Fruit fly (Drosophila melanogaster) whole organism: ENCODE data around the gene Dref.

Experiments used
- CG8478 ChIP-seq: fragments of >200 bp; optimal IDR thresholded peaks from 2 replicates; lab custom pipeline; 2018; ENCODE audit warnings: inconsistent platforms
- Dll ChIP-seq: fragments of >200 bp; optimal IDR thresholded peaks from 2 replicates; lab custom pipeline; 2017
- pan ChIP-seq: fragments of >200 bp; optimal IDR thresholded peaks from 2 replicates; lab custom pipeline; 2017
- psq ChIP-seq: fragments of >200 bp; optimal IDR thresholded peaks from 2 replicates; lab custom pipeline; 2017
- usp ChIP-seq: fragments of >200 bp; optimal IDR thresholded peaks from 2 replicates; lab custom pipeline; 2017; ENCODE audit warnings: missing biosample characterization, missing genetic modification characterization, mixed read lengths

DNA sequence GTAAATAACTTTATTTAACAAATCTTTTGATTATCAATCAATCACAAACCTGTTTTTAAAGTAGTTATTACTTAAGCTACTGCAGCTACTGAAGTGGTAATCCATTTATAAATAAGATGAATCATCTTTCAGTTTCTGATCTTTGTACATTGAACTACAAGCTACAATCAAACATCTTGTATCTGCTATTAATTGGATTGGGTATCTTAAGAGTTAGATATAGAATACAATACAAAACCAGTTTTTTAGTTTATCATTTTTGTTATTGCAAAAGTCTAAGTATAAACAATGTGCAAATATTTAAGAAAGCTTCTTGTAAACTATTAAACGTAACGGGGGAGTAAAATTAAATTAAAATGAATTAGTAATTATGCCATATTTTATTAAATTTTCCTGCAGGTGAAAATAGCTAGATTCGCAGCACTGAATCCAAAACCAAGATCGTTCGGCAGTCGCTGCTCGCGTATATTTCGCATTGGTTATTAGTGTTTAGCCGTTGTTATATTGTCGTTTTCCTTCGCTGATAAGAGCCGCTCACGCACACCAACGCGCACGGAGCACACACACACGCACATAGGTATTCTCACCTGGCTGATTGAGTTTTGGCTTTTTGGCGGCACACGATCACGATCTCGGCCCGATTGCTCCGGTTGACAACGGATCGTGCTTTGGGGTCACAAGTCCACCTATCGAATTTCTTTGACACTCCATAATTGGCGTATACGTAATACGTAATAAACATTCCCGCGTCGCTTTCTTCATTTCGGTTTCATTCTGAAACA, 19.1 kb downstream of the Dref start:
- TF ChIP-seq pan (lab: Kevin White, UChicago) (no peak), CG8478 (lab: Kevin White, UChicago) (no peak), usp (GFP tag; lab: Kevin White, UChicago) (no peak), psq (lab: Kevin White, UChicago) (no peak), Dll (lab: Kevin White, UChicago) (no peak)
